Fruit fly (Drosophila melanogaster): ENCODE data around the gene Hsp60A.
A peak's percentile ranks its signal among the peaks of the same experiment; 100 is the strongest.
"Not testable (repeated sequence)": the region's sequence is repeated elsewhere in the genome, so short reads cannot be mapped to it uniquely, and the experiment has no call there.

Gene Hsp60A

dm6 chrX:11108148-11108844, at the start of gene Hsp60A:
TSS of gene Hsp60A (plus strand) at chrX:11108482.
- TF ChIP-seq CG17801 (GFP tag; optimal IDR thresholded peaks at IDR 0.05; ENCODE audit: partially characterized antibody), result peak; percentile 42

dm6 chrX:11059519-11059918, 48.8 kb upstream of the Hsp60A start, which contains the start of gene CG1545:
TSS of gene CG1545 (minus strand) at chrX:11059619.
- TF ChIP-seq CG17801 (GFP tag; optimal IDR thresholded peaks at IDR 0.05; ENCODE audit: partially characterized antibody), result no peak

- no peak for TF ChIP-seq CG17801 (GFP tag; optimal IDR thresholded peaks at IDR 0.05; ENCODE audit: partially characterized antibody)
Measured at dm6 chrX:11063070-11063469, 45.2 kb upstream of the Hsp60A start, which contains the start of gene CG1537. TSS of gene CG1537 (minus strand) at chrX:11063170.

dm6 chrX:11066252-11066651, 42.0 kb upstream of the Hsp60A start, which contains the start of gene CG15203:
TSS of gene CG15203 (plus strand) at chrX:11066552.
- no peak for TF ChIP-seq CG17801 (GFP tag; optimal IDR thresholded peaks at IDR 0.05; ENCODE audit: partially characterized antibody)

dm6 chrX:11081242-11081641, 27.0 kb upstream of the Hsp60A start:
- TF ChIP-seq CG17801 (GFP tag; optimal IDR thresholded peaks at IDR 0.05; ENCODE audit: partially characterized antibody), result peak; percentile 56

- peak; percentile 45 for TF ChIP-seq CG17801 (GFP tag; optimal IDR thresholded peaks at IDR 0.05; ENCODE audit: partially characterized antibody)
Measured at dm6 chrX:11081834-11082233, 26.4 kb upstream of the Hsp60A start.

dm6 chrX:11083007-11083406, 25.3 kb upstream of the Hsp60A start:
- TF ChIP-seq CG17801 (GFP tag; optimal IDR thresholded peaks at IDR 0.05; ENCODE audit: partially characterized antibody), result peak; percentile 78

- no peak for TF ChIP-seq CG17801 (GFP tag; optimal IDR thresholded peaks at IDR 0.05; ENCODE audit: partially characterized antibody)
Measured at dm6 chrX:11086250-11086649, 22.0 kb upstream of the Hsp60A start, which contains the start of gene sev. TSS of gene sev (minus strand) at chrX:11086299.

- peak; percentile 0 for TF ChIP-seq CG17801 (GFP tag; optimal IDR thresholded peaks at IDR 0.05; ENCODE audit: partially characterized antibody)
Measured at dm6 chrX:11087384-11087783, 20.9 kb upstream of the Hsp60A start.

dm6 chrX:11088778-11089340, 19.4 kb upstream of the Hsp60A start, which contains the start of gene Vago:
TSS of gene Vago (plus strand) at chrX:11089290.
- TF ChIP-seq CG17801 (GFP tag; optimal IDR thresholded peaks at IDR 0.05; ENCODE audit: partially characterized antibody), result peak; percentile 4

- TF ChIP-seq CG17801 (GFP tag; optimal IDR thresholded peaks at IDR 0.05; ENCODE audit: partially characterized antibody), result no peak
Measured at dm6 chrX:11090161-11090560, 18.1 kb upstream of the Hsp60A start, which contains the start of gene CG2076. TSS of gene CG2076 (plus strand) at chrX:11090210.

dm6 chrX:11092201-11092600, 16.1 kb upstream of the Hsp60A start, which contains the start of gene CG2061:
TSS of gene CG2061 (plus strand) at chrX:11092492.
- no peak for TF ChIP-seq CG17801 (GFP tag; optimal IDR thresholded peaks at IDR 0.05; ENCODE audit: partially characterized antibody)

dm6 chrX:11095276-11095675, 13.0 kb upstream of the Hsp60A start:
- no peak for TF ChIP-seq CG17801 (GFP tag; optimal IDR thresholded peaks at IDR 0.05; ENCODE audit: partially characterized antibody)

dm6 chrX:11095973-11096372, 12.3 kb upstream of the Hsp60A start, which contains the start of gene CG42249:
TSS of gene CG42249 (plus strand) at chrX:11096273.
- not testable (repeated sequence) for TF ChIP-seq CG17801 (GFP tag; optimal IDR thresholded peaks at IDR 0.05; ENCODE audit: partially characterized antibody)

dm6 chrX:11108845-11109450, 666 bp downstream of the Hsp60A start:
- no peak for TF ChIP-seq CG17801 (GFP tag; optimal IDR thresholded peaks at IDR 0.05; ENCODE audit: partially characterized antibody)

- no peak for TF ChIP-seq CG17801 (GFP tag; optimal IDR thresholded peaks at IDR 0.05; ENCODE audit: partially characterized antibody)
Measured at dm6 chrX:11109670-11110069, 1.4 kb downstream of the Hsp60A start.
